Worm (Caenorhabditis elegans) whole organism, early embryonic: ENCODE data around the gene Y51B9A.9.

Source experiments
- B0310.2 ChIP-seq: sonication (generic microtip); optimal IDR thresholded peaks from 2 replicates; lab custom pipeline; 2016; ENCODE audit warnings: mild to moderate bottlenecking, missing genetic modification characterization, missing compliant biosample characterization
- F13C5.2 ChIP-seq: sonication (generic microtip); optimal IDR thresholded peaks from 2 replicates; lab custom pipeline; 2017; ENCODE audit warnings: mild to moderate bottlenecking, missing genetic modification characterization, inconsistent platforms, missing compliant biosample characterization
- ama-1 ChIP-seq: fragments of 150-350 bp; optimal IDR thresholded peaks from 2 replicates; lab custom pipeline; 2014
- flt-1 ChIP-seq: fragments of 200-800 bp; sonication (Bioruptor generic); IDR thresholded peaks from 2 replicates; pipeline ENCODE4 v1.3.6; 2022; ENCODE audit warnings: missing genetic modification characterization, missing compliant biosample characterization
- hnd-1 ChIP-seq: sonication (generic microtip); optimal IDR thresholded peaks from 2 replicates; lab custom pipeline; 2016; ENCODE audit warnings: missing genetic modification characterization, missing compliant biosample characterization
- scrt-1 ChIP-seq: fragments of 200-800 bp; sonication (Bioruptor generic); IDR thresholded peaks from 2 replicates; pipeline ENCODE4 v1.3.6; 2022; ENCODE audit warnings: missing genetic modification characterization, missing compliant biosample characterization

- TF ChIP-seq F13C5.2 (tag; lab: Kevin White, UChicago) (no peak), flt-1 (GFP tag; lab: Robert Waterston, UW) (no peak), scrt-1 (GFP tag; lab: Robert Waterston, UW) (no peak), ama-1 (no peak), hnd-1 (no peak), B0310.2 (tag; lab: Kevin White, UChicago) (no peak)
These were observed 42.7 kb upstream of the Y51B9A.9 start, which contains the start of gene chil-17 for ce11 chrII:9440060-9440459.
